Fruit fly (Drosophila melanogaster): ENCODE measurements around the gene Dad.

dm6 chr3R:17016193-17016592 is 37.6 kb upstream of the Dad start:
- TF ChIP-seq EcR (GFP tag; optimal IDR thresholded peaks at IDR 0.05) = no peak
- TF ChIP-seq pan (optimal IDR thresholded peaks at IDR 0.05) = no peak
- no peak for TF ChIP-seq Dll (optimal IDR thresholded peaks at IDR 0.05)
- no peak for TF ChIP-seq usp (GFP tag; optimal IDR thresholded peaks at IDR 0.05)
- TF ChIP-seq psq (optimal IDR thresholded peaks at IDR 0.05) = no peak
